Fruit fly (Drosophila melanogaster): ENCODE results near the gene CG14341.

The CG14341 gene

DNA sequence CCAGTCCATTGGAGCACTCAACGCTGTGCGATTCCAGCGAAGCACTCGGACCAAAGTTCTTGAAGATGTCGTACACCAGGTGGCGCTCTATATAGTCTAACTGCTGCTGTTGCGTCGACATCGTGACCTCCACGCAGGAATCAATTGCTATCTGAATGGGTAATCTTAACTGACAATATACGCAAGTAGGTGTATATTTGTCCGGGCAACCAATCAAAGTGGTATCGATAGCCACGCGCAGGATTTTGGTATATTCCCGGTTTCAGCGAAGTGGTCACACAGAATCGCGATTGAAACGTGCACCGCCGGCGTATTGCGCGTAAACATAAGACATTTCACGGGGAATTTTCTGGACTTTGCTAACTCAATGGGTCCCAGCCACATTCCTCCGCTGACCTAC, 17.5 kb downstream of the CG14341 start, which contains the start of the genes CG5126 and Tgt:
TSS of gene CG5126 (minus strand) at position 222 of the 400 bp plus-strand sequence.
TSS of gene Tgt (plus strand) at position 267 of the 400 bp plus-strand sequence.
- TF ChIP-seq CG32121 (GFP tag; IDR thresholded peaks at IDR 0.05), result 0 out of 2 replicates have a peak, but pooled peaks have one; percentile 12
- no peak for TF ChIP-seq D1 (tag; optimal IDR thresholded peaks at IDR 0.05)
- TF ChIP-seq rn (GFP tag; IDR thresholded peaks at IDR 0.05), result no peak
- TF ChIP-seq CG13204 (GFP tag; optimal IDR thresholded peaks at IDR 0.05), result no peak
- TF ChIP-seq EcR (GFP tag; optimal IDR thresholded peaks at IDR 0.05), result peak; percentile 37
- no peak for TF ChIP-seq CG8159 (tag; optimal IDR thresholded peaks at IDR 0.05)

DNA sequence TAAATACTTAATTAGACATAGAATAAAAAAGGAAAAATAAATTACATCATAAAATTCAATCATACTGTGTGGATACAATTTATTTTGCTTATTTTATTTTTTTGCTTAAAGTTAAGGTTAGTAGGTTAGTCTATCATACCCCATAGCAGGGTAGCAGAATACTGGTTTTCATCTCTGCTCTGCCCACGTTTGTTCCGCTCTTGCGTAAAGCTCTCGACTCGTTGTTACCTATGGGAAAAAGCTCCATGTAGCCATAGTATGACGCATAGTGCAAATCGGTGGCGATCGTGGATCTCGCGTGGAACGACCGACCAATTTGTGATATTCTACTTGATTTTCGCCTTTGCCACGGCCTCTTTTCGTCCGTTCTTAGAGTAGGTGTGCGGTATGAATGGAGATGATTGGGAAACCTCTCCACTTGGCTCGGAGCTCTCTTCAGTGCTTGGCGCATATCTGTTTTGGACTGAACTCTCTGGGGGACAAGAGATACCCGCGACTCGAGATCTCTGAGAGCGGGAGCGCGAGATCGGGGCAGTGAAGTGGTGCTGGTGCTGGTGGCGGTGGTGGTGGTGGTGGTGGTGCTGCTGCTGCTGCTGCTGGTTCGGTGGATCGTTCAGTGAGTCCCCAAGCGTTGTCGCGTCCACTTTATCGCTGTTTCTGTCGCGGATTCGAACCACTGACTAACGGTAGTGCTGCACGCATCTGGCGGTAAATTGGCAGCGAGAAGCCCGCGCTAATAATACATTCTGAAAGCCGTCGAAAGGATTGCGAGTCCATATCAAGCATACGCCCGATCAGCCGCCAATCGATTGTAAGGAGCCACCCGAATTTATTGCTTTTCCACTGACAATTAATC, 19.6 kb downstream of the CG14341 start, which contains the start of gene CG5001:
TSS of gene CG5001 (plus strand) at position 116 of the 856 bp plus-strand sequence.
- TF ChIP-seq CG10348 (GFP tag; IDR thresholded peaks at IDR 0.05), result no peak
- TF ChIP-seq CG32121 (GFP tag; IDR thresholded peaks at IDR 0.05), result peak; percentile 87
- no peak for TF ChIP-seq Pif1A (GFP tag; optimal IDR thresholded peaks at IDR 0.05)
- TF ChIP-seq Ets98B (GFP tag; IDR thresholded peaks at IDR 0.05), result peak; percentile 91
- peak; percentile 60; the same call in 1 of the 3 replicates for TF ChIP-seq fd96Ca (GFP tag; IDR thresholded peaks at IDR 0.05)
- TF ChIP-seq CG8301 (tag; optimal IDR thresholded peaks at IDR 0.05), result peak; percentile 84
- no peak for TF ChIP-seq rn (GFP tag; IDR thresholded peaks at IDR 0.05)
- no peak for TF ChIP-seq D1 (tag; optimal IDR thresholded peaks at IDR 0.05)
- peak; percentile 72 for TF ChIP-seq EcR (GFP tag; optimal IDR thresholded peaks at IDR 0.05)
- TF ChIP-seq CG34367 (tag; optimal IDR thresholded peaks at IDR 0.05), result peak; percentile 57
- peak; percentile 92 for TF ChIP-seq CG4496 (GFP tag; IDR thresholded peaks at IDR 0.05)
- TF ChIP-seq CG17806 (tag; optimal IDR thresholded peaks at IDR 0.05), result peak; percentile 83
- peak; percentile 74 for TF ChIP-seq CG15710 (tag; optimal IDR thresholded peaks at IDR 0.05)
- peak; percentile 32 for TF ChIP-seq gl (tag; optimal IDR thresholded peaks at IDR 0.05)
- TF ChIP-seq CG8159 (tag; optimal IDR thresholded peaks at IDR 0.05), result peak; percentile 83
- TF ChIP-seq CG14655 (GFP tag; optimal IDR thresholded peaks at IDR 0.05), result no peak
- TF ChIP-seq CG9948 (tag; optimal IDR thresholded peaks at IDR 0.05), result peak; percentile 73
- TF ChIP-seq Pif1B (GFP tag; optimal IDR thresholded peaks at IDR 0.05), result no peak
- TF ChIP-seq CG12605 (GFP tag; IDR thresholded peaks at IDR 0.05), result peak; percentile 84
- TF ChIP-seq Snoo (tag; optimal IDR thresholded peaks at IDR 0.05), result peak; percentile 64
- no peak for TF ChIP-seq CG13204 (GFP tag; optimal IDR thresholded peaks at IDR 0.05)

DNA sequence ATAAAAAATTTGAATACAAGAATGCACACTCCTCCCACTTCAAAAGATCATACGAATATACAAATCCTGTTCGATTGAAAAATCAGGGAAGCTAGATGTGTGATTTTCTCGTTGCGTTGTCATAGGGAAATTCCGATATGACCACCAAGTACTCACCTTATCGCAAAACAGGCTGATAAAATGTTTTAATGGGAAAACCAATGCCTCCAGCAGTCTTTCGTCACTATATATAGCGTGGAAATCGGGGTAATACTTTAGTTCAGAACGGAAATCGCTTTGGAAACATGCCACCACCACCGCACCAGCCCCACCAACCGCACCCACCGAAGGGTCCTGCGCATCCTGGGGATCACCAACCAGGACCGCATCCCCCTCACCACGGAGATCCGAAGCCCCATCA, 32.9 kb downstream of the CG14341 start, which contains the start of the genes CG5139 and CG43348:
TSS of gene CG5139 (minus strand) at position 101 of the 400 bp plus-strand sequence.
TSS of gene CG43348 (plus strand) at position 247 of the 400 bp plus-strand sequence.
- TF ChIP-seq EcR (GFP tag; optimal IDR thresholded peaks at IDR 0.05), result no peak
- TF ChIP-seq CG14655 (GFP tag; optimal IDR thresholded peaks at IDR 0.05), result no peak
- TF ChIP-seq Pif1A (GFP tag; optimal IDR thresholded peaks at IDR 0.05), result no peak
- TF ChIP-seq D1 (tag; optimal IDR thresholded peaks at IDR 0.05), result no peak
- no peak for TF ChIP-seq CG10348 (GFP tag; IDR thresholded peaks at IDR 0.05)
- TF ChIP-seq CG4496 (GFP tag; IDR thresholded peaks at IDR 0.05), result no peak
- no peak for TF ChIP-seq fd96Ca (GFP tag; IDR thresholded peaks at IDR 0.05)
- no peak for TF ChIP-seq CG12605 (GFP tag; IDR thresholded peaks at IDR 0.05)
- no peak for TF ChIP-seq CG17806 (tag; optimal IDR thresholded peaks at IDR 0.05)
- TF ChIP-seq CG34367 (tag; optimal IDR thresholded peaks at IDR 0.05), result no peak
- TF ChIP-seq rn (GFP tag; IDR thresholded peaks at IDR 0.05), result no peak

DNA sequence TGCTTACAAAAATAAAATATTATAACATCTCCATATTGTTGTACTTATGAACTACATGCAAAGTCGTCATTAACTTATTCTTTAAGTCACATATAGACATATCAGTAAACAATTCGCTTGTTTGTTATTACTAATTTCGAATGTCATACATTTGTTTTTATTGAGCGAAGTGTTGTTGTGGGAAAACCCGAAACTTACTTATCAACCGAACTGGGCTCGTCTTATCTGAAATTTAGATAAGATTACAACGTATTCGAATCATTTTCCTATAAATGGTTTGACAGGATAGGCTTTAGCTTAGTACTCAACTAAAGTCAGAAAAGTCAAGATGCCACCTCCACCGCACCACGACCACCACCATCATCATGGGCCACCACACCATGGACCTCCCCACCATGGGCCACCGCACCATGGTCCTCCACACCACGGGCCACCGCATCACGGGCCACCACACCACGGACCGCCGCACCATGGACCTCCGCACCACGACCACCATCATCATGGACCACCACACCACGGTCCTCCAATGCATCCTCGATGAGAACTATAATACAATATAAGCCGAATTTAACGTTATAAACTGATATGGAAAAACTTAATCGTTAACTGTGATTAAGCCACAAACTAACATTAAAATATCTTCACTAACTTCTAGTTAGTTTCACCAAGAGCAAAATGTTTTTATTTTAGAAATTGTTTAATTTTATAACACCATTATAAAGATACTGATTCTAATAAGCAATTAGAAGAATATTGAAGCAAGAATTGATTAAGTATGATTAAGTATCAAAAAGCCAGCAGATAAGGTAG, 33.8 kb downstream of the CG14341 start, which contains the start of the genes CG43349 and CG5011:
TSS of gene CG43349 (plus strand) at position 294 of the 810 bp plus-strand sequence.
TSS of gene CG5011 (plus strand) at position 760 of the 810 bp plus-strand sequence.
- TF ChIP-seq gl (tag; optimal IDR thresholded peaks at IDR 0.05), result no peak
- no peak for TF ChIP-seq CG34367 (tag; optimal IDR thresholded peaks at IDR 0.05)
- no peak for TF ChIP-seq CG8301 (tag; optimal IDR thresholded peaks at IDR 0.05)
- TF ChIP-seq CG32121 (GFP tag; IDR thresholded peaks at IDR 0.05), result no peak

DNA sequence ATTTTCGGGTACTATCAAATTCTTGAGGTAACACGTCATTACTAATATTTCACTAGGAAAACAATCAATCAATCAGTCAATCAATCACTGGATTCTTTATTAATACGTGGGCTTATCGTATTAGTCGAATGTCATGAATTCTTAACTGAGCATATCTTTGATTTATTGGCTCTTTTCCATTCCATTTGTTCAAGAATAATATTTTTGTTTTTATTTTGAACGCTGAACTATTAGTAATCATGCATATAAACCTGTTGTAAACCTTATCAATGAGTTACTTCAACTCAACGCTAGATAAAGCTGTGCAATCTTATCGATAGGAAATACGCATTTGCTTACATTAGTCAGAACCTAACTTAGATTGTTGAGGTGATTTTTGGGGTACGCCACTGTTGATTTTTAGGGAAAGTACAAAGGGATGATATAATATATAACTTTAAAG, 35.1 kb downstream of the CG14341 start:
- no peak for TF ChIP-seq CG8159 (tag; optimal IDR thresholded peaks at IDR 0.05)
- TF ChIP-seq CG17806 (tag; optimal IDR thresholded peaks at IDR 0.05), result no peak
- no peak for TF ChIP-seq Ets98B (GFP tag; IDR thresholded peaks at IDR 0.05)
- TF ChIP-seq CG14655 (GFP tag; optimal IDR thresholded peaks at IDR 0.05), result no peak
- no peak for TF ChIP-seq CG4496 (GFP tag; IDR thresholded peaks at IDR 0.05)
- no peak for TF ChIP-seq CG15710 (tag; optimal IDR thresholded peaks at IDR 0.05)
- no peak for TF ChIP-seq Pif1A (GFP tag; optimal IDR thresholded peaks at IDR 0.05)
- no peak for TF ChIP-seq Snoo (tag; optimal IDR thresholded peaks at IDR 0.05)
- no peak for TF ChIP-seq D1 (tag; optimal IDR thresholded peaks at IDR 0.05)

DNA sequence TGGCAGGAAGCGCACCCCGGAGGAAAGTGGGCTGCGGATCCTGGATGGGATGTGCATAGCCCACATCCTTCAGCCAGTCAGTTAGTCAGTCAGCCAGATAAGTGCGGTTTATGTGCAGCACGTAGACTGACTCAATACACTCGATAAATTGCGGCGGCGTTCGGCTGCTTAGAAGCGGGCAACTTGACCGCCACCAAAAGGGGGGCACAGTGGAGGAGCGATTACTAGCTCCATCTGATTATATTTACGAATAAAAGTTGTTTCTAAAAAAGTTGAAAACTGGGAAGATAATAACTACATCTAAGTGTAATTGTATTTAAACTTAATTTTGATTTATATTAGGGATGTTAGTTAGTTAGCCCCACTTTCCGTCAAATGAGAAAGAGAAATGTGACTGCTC, 36.1 kb downstream of the CG14341 start:
- TF ChIP-seq Pif1B (GFP tag; optimal IDR thresholded peaks at IDR 0.05), result no peak
- no peak for TF ChIP-seq CG9948 (tag; optimal IDR thresholded peaks at IDR 0.05)
- TF ChIP-seq CG14655 (GFP tag; optimal IDR thresholded peaks at IDR 0.05), result no peak
- no peak for TF ChIP-seq CG12605 (GFP tag; IDR thresholded peaks at IDR 0.05)
- TF ChIP-seq Snoo (tag; optimal IDR thresholded peaks at IDR 0.05), result no peak
- TF ChIP-seq CG10348 (GFP tag; IDR thresholded peaks at IDR 0.05), result no peak
- no peak for TF ChIP-seq EcR (GFP tag; optimal IDR thresholded peaks at IDR 0.05)
- TF ChIP-seq CG32121 (GFP tag; IDR thresholded peaks at IDR 0.05), result no peak
- no peak for TF ChIP-seq CG8159 (tag; optimal IDR thresholded peaks at IDR 0.05)
- no peak for TF ChIP-seq CG34367 (tag; optimal IDR thresholded peaks at IDR 0.05)
- no peak for TF ChIP-seq CG8301 (tag; optimal IDR thresholded peaks at IDR 0.05)
- no peak for TF ChIP-seq Pif1A (GFP tag; optimal IDR thresholded peaks at IDR 0.05)
- no peak for TF ChIP-seq gl (tag; optimal IDR thresholded peaks at IDR 0.05)
- no peak for TF ChIP-seq CG13204 (GFP tag; optimal IDR thresholded peaks at IDR 0.05)
- TF ChIP-seq CG17806 (tag; optimal IDR thresholded peaks at IDR 0.05), result no peak
- TF ChIP-seq fd96Ca (GFP tag; IDR thresholded peaks at IDR 0.05), result no peak
- TF ChIP-seq rn (GFP tag; IDR thresholded peaks at IDR 0.05), result no peak

All from whole organism, pupa.